Worm (Caenorhabditis elegans) whole organism, early embryonic: ENCODE measurements around the gene F42F12.4.

Source experiments
- B0310.2 ChIP-seq: sonication (generic microtip); optimal IDR thresholded peaks from 2 replicates; lab custom pipeline; 2016; ENCODE audit warnings: mild to moderate bottlenecking, missing genetic modification characterization, missing compliant biosample characterization
- F13C5.2 ChIP-seq: sonication (generic microtip); optimal IDR thresholded peaks from 2 replicates; lab custom pipeline; 2017; ENCODE audit warnings: mild to moderate bottlenecking, missing genetic modification characterization, inconsistent platforms, missing compliant biosample characterization
- aly-1 ChIP-seq: sonication (generic microtip); optimal IDR thresholded peaks from 2 replicates; lab custom pipeline; 2016; ENCODE audit warnings: missing genetic modification characterization, missing compliant biosample characterization
- ama-1 ChIP-seq: fragments of 150-350 bp; optimal IDR thresholded peaks from 2 replicates; lab custom pipeline; 2014
- ceh-36 ChIP-seq: sonication (generic microtip); optimal IDR thresholded peaks from 2 replicates; lab custom pipeline; 2016; ENCODE audit warnings: missing genetic modification characterization, inconsistent platforms, missing compliant biosample characterization
- ets-7 ChIP-seq: sonication (generic microtip); optimal IDR thresholded peaks from 2 replicates; lab custom pipeline; 2016; ENCODE audit warnings: missing genotype, missing genetic modification characterization, missing compliant biosample characterization
- hmbx-1 ChIP-seq: sonication (generic microtip); optimal IDR thresholded peaks from 2 replicates; lab custom pipeline; 2016; ENCODE audit warnings: mild to moderate bottlenecking, missing genetic modification characterization, missing compliant biosample characterization
- hmg-4 ChIP-seq: fragments of 200-800 bp; sonication (Bioruptor generic); optimal IDR thresholded peaks from 2 replicates; lab custom pipeline; 2018; ENCODE audit warnings: mild to moderate bottlenecking, missing genetic modification characterization, missing compliant biosample characterization
- hnd-1 ChIP-seq: sonication (generic microtip); optimal IDR thresholded peaks from 2 replicates; lab custom pipeline; 2016; ENCODE audit warnings: missing genetic modification characterization, missing compliant biosample characterization
- pes-1 ChIP-seq: fragments of 200-800 bp; sonication (Bioruptor generic); IDR thresholded peaks from 2 replicates; pipeline ENCODE4 v1.3.6; 2022; ENCODE audit warnings: missing genetic modification reagents, missing genetic modification characterization, missing compliant biosample characterization
- scrt-1 ChIP-seq: fragments of 200-800 bp; sonication (Bioruptor generic); IDR thresholded peaks from 2 replicates; pipeline ENCODE4 v1.3.6; 2022; ENCODE audit warnings: missing genetic modification characterization, missing compliant biosample characterization
- sea-1 ChIP-seq: fragments of 200-800 bp; sonication (Bioruptor generic); conservative IDR thresholded peaks from 2 replicates; pipeline ENCODE4 v1.3.6; 2022; ENCODE audit warnings: missing genetic modification characterization, missing compliant biosample characterization
- tbx-11 ChIP-seq: fragments of 200-800 bp; sonication (Bioruptor generic); IDR thresholded peaks from 2 replicates; pipeline ENCODE4 v1.3.6; 2022; ENCODE audit warnings: missing genetic modification characterization, missing compliant biosample characterization
- tbx-37 ChIP-seq: fragments of 200-800 bp; sonication (Bioruptor generic); conservative IDR thresholded peaks from 2 replicates; pipeline ENCODE4 v1.3.6; 2022; ENCODE audit warnings: missing genetic modification reagents, missing genetic modification characterization, missing compliant biosample characterization

- TF ChIP-seq ama-1 (lab: Kevin White, UChicago) (no peak), sea-1 (no peak; the same call in 1 of the 2 replicates), B0310.2 (tag; lab: Kevin White, UChicago) (no peak), tbx-11 (no peak), aly-1 (tag; lab: Kevin White, UChicago) (no peak), scrt-1 (GFP tag; lab: Robert Waterston, UW) (no peak), tbx-37 (GFP tag; lab: Robert Waterston, UW) (no peak), hnd-1 (tag; lab: Kevin White, UChicago) (no peak), hmbx-1 (tag; lab: Kevin White, UChicago) (no peak), pes-1 (GFP tag; lab: Robert Waterston, UW) (no peak), ceh-36 (tag; lab: Kevin White, UChicago) (no peak), ets-7 (tag; lab: Kevin White, UChicago) (no peak), hmg-4 (GFP tag; lab: Kevin White, UChicago) (no peak), F13C5.2 (tag; lab: Kevin White, UChicago) (no peak)
Observed at ce11 chrX:12320737-12321136, 32.0 kb downstream of the F42F12.4 start, which contains the start of gene ceh-40.
